Worm (Caenorhabditis elegans) whole organism, L3 larva: ENCODE data around the gene ptb-1.

Source experiments
- R02D3.7 ChIP-seq: fragments of 150-350 bp; optimal IDR thresholded peaks from 2 replicates; lab custom pipeline; 2014; ENCODE audit warnings: missing biosample characterization, missing genetic modification characterization
- ZK546.5 ChIP-seq: sonication (generic microtip); optimal IDR thresholded peaks from 2 replicates; lab custom pipeline; 2017; ENCODE audit warnings: missing biosample characterization, missing genetic modification characterization
- aly-2 ChIP-seq: fragments of 150-350 bp; optimal IDR thresholded peaks from 2 replicates; lab custom pipeline; 2014; ENCODE audit warnings: missing biosample characterization, missing genetic modification characterization
- ama-1 ChIP-seq: fragments of 150-350 bp; optimal IDR thresholded peaks from 2 replicates; lab custom pipeline; 2018
- ceh-16 ChIP-seq: sonication (generic microtip); optimal IDR thresholded peaks from 2 replicates; lab custom pipeline; 2017; ENCODE audit warnings: missing biosample characterization, missing genetic modification characterization
- ceh-28 ChIP-seq: fragments of 150-350 bp; optimal IDR thresholded peaks from 2 replicates; lab custom pipeline; 2014; ENCODE audit warnings: missing biosample characterization, missing genetic modification reagents, missing genetic modification characterization
- ceh-82 ChIP-seq: fragments of 150-350 bp; optimal IDR thresholded peaks from 2 replicates; lab custom pipeline; 2014; ENCODE audit warnings: missing biosample characterization, missing genetic modification characterization
- ceh-9 ChIP-seq: sonication (generic microtip); optimal IDR thresholded peaks from 2 replicates; lab custom pipeline; 2018; ENCODE audit warnings: missing biosample characterization, missing genetic modification characterization
- daf-12 ChIP-seq: fragments of 150-350 bp; optimal IDR thresholded peaks from 2 replicates; lab custom pipeline; 2014; ENCODE audit warnings: missing biosample characterization, missing genetic modification reagents, missing genetic modification characterization
- egl-27 ChIP-seq: sonication (generic microtip); optimal IDR thresholded peaks from 4 replicates; lab custom pipeline; 2017; ENCODE audit warnings: missing biosample characterization, missing genetic modification reagents, missing genetic modification characterization
- egl-5 ChIP-seq: fragments of 150-350 bp; optimal IDR thresholded peaks from 2 replicates; lab custom pipeline; 2017; ENCODE audit warnings: missing biosample characterization, missing genetic modification reagents, missing genetic modification characterization, inconsistent platforms
- elt-1 ChIP-seq: fragments of 150-350 bp; optimal IDR thresholded peaks from 2 replicates; lab custom pipeline; 2014; ENCODE audit warnings: missing biosample characterization, missing genetic modification characterization
- elt-2 ChIP-seq: sonication (generic microtip); optimal IDR thresholded peaks from 2 replicates; lab custom pipeline; 2016; ENCODE audit warnings: missing genetic modification reagents, mild to moderate bottlenecking, missing genetic modification characterization, missing compliant biosample characterization
- eor-1 ChIP-seq, 2 experiments: fragments of 150-350 bp; optimal IDR thresholded peaks; 2 replicates each; lab custom pipeline; 2014 to 2018; ENCODE audit warnings: missing biosample characterization in 2 of 2, missing genetic modification characterization in 2 of 2
- fkh-10 ChIP-seq: sonication (generic microtip); optimal IDR thresholded peaks from 2 replicates; lab custom pipeline; 2017; ENCODE audit warnings: missing biosample characterization, missing genetic modification reagents, missing genetic modification characterization
- fkh-2 ChIP-seq: fragments of 150-350 bp; optimal IDR thresholded peaks from 2 replicates; lab custom pipeline; 2014; ENCODE audit warnings: missing biosample characterization, missing genetic modification reagents, missing genetic modification characterization
- fos-1 ChIP-seq: fragments of 150-350 bp; optimal IDR thresholded peaks from 2 replicates; lab custom pipeline; 2014; ENCODE audit warnings: missing biosample characterization, missing genetic modification characterization
- hmg-11 ChIP-seq: sonication (generic microtip); optimal IDR thresholded peaks from 2 replicates; lab custom pipeline; 2016; ENCODE audit warnings: missing genetic modification characterization, missing compliant biosample characterization
- jun-1 ChIP-seq: fragments of 150-350 bp; optimal IDR thresholded peaks from 2 replicates; lab custom pipeline; 2014; ENCODE audit warnings: missing biosample characterization, missing genetic modification reagents, missing genetic modification characterization
- lin-15B ChIP-seq: fragments of 150-350 bp; optimal IDR thresholded peaks from 2 replicates; lab custom pipeline; 2014; ENCODE audit warnings: missing biosample characterization, missing genetic modification characterization
- lin-39 ChIP-seq: fragments of 150-350 bp; optimal IDR thresholded peaks from 2 replicates; lab custom pipeline; 2018; ENCODE audit warnings: missing biosample characterization, missing genetic modification reagents, missing genetic modification characterization
- lsy-12 ChIP-seq: sonication (generic microtip); optimal IDR thresholded peaks from 2 replicates; lab custom pipeline; 2016; ENCODE audit warnings: mild to moderate bottlenecking, missing genetic modification characterization, missing compliant biosample characterization
- mdl-1 ChIP-seq: fragments of 150-350 bp; optimal IDR thresholded peaks from 2 replicates; lab custom pipeline; 2014; ENCODE audit warnings: missing biosample characterization, missing genetic modification characterization
- mml-1 ChIP-seq: fragments of 150-350 bp; sonication (generic microtip); optimal IDR thresholded peaks from 3 replicates; lab custom pipeline; 2014; ENCODE audit warnings: missing biosample characterization, missing genetic modification characterization
- nfya-1 ChIP-seq: sonication (generic microtip); optimal IDR thresholded peaks from 2 replicates; lab custom pipeline; 2017; ENCODE audit warnings: missing genetic modification characterization, mild to moderate bottlenecking, missing compliant biosample characterization, antibody characterized with exemption, moderate library complexity; ENCODE audit not compliant: insufficient read depth
- nhr-11 ChIP-seq: fragments of 150-350 bp; optimal IDR thresholded peaks from 2 replicates; lab custom pipeline; 2014; ENCODE audit warnings: missing biosample characterization, missing genetic modification characterization
- nhr-12 ChIP-seq: fragments of 150-350 bp; optimal IDR thresholded peaks from 2 replicates; lab custom pipeline; 2014; ENCODE audit warnings: missing biosample characterization, missing genetic modification characterization
- nhr-23 ChIP-seq: fragments of 150-350 bp; optimal IDR thresholded peaks from 2 replicates; lab custom pipeline; 2014; ENCODE audit warnings: missing biosample characterization, missing genetic modification reagents, missing genetic modification characterization
- nhr-237 ChIP-seq: fragments of 150-350 bp; optimal IDR thresholded peaks from 2 replicates; lab custom pipeline; 2014; ENCODE audit warnings: missing biosample characterization, missing genetic modification characterization
- nhr-25 ChIP-seq: sonication (generic microtip); optimal IDR thresholded peaks from 2 replicates; lab custom pipeline; 2017; ENCODE audit warnings: missing biosample characterization, missing genetic modification characterization
- nhr-28 ChIP-seq: fragments of 150-350 bp; optimal IDR thresholded peaks from 2 replicates; lab custom pipeline; 2014; ENCODE audit warnings: missing biosample characterization, missing genetic modification characterization
- nhr-43 ChIP-seq: sonication (generic microtip); optimal IDR thresholded peaks from 2 replicates; lab custom pipeline; 2016; ENCODE audit warnings: mild to moderate bottlenecking, missing genetic modification characterization, missing compliant biosample characterization; ENCODE audit not compliant: poor library complexity, severe bottlenecking
- nhr-67 ChIP-seq: fragments of 150-350 bp; optimal IDR thresholded peaks from 2 replicates; lab custom pipeline; 2014; ENCODE audit warnings: missing biosample characterization, missing genetic modification characterization
- nhr-76 ChIP-seq: fragments of 150-350 bp; sonication (generic microtip); optimal IDR thresholded peaks from 5 replicates; lab custom pipeline; 2014; ENCODE audit warnings: missing biosample characterization, missing genetic modification characterization
- nhr-77 ChIP-seq: fragments of 150-350 bp; optimal IDR thresholded peaks from 2 replicates; lab custom pipeline; 2014; ENCODE audit warnings: missing biosample characterization, missing genetic modification characterization
- pha-4 ChIP-seq: fragments of 150-350 bp; optimal IDR thresholded peaks from 2 replicates; lab custom pipeline; 2014; ENCODE audit warnings: missing biosample characterization, missing genetic modification reagents, missing genetic modification characterization
- pqm-1 ChIP-seq: fragments of 150-350 bp; optimal IDR thresholded peaks from 2 replicates; lab custom pipeline; 2017; ENCODE audit warnings: missing biosample characterization, missing genetic modification characterization, inconsistent platforms
- sea-2 ChIP-seq: fragments of 150-350 bp; sonication (generic microtip); optimal IDR thresholded peaks from 4 replicates; lab custom pipeline; 2014; ENCODE audit warnings: missing biosample characterization, missing genetic modification reagents, missing genetic modification characterization
- skn-1 ChIP-seq: fragments of 150-350 bp; optimal IDR thresholded peaks from 2 replicates; lab custom pipeline; 2014; ENCODE audit warnings: missing biosample characterization, missing genetic modification characterization
- snpc-4 ChIP-seq: fragments of 150-350 bp; optimal IDR thresholded peaks from 2 replicates; lab custom pipeline; 2014; ENCODE audit warnings: missing biosample characterization, missing genetic modification characterization
- tbx-2 ChIP-seq: sonication (generic microtip); optimal IDR thresholded peaks from 2 replicates; lab custom pipeline; 2016; ENCODE audit warnings: mild to moderate bottlenecking, missing genetic modification characterization, missing compliant biosample characterization
- unc-39 ChIP-seq: sonication (generic microtip); optimal IDR thresholded peaks from 4 replicates; lab custom pipeline; 2017; ENCODE audit warnings: missing biosample characterization, missing genetic modification characterization
- unc-62 ChIP-seq: fragments of 150-350 bp; sonication (generic microtip); optimal IDR thresholded peaks from 4 replicates; lab custom pipeline; 2014; ENCODE audit warnings: missing biosample characterization, missing genetic modification reagents, missing genetic modification characterization
- zag-1 ChIP-seq: fragments of 150-350 bp; optimal IDR thresholded peaks from 2 replicates; lab custom pipeline; 2014; ENCODE audit warnings: missing biosample characterization, missing genetic modification characterization
- ztf-11 ChIP-seq: fragments of 150-350 bp; optimal IDR thresholded peaks from 2 replicates; lab custom pipeline; 2014; ENCODE audit warnings: missing biosample characterization, missing genetic modification characterization
- ztf-4 ChIP-seq: fragments of 150-350 bp; optimal IDR thresholded peaks from 2 replicates; lab custom pipeline; 2014; ENCODE audit warnings: missing biosample characterization, missing genetic modification characterization

Gene ptb-1

DNA sequence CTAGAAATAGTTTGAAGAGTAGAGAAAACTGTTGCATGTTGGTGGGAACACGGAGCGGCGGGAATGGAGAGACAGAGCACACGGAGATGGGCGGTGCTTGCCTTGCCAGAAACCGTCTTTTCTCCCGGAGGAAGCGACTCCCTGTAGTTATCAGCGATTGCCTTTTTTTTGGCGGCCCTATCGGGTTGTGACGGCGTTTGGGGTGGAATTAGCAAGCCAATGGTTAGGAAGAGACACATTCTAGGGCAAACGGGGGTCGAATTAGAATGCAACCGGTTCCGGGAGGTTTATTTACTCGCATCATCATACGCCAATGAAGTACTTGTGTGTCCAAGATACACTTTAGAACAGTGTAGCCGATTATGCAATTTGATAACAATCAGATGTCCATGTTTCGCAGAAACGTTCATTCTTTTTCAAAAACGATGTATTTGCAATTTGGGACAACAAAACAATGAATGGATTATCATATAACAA is 17.7 kb upstream of the ptb-1 start, which contains the start of gene lact-3:
lact-3 (minus strand) TSS at position 51 of the 477 bp plus-strand sequence.
- no peak for TF ChIP-seq ceh-16 (tag; lab: Kevin White, UChicago)
- no peak for TF ChIP-seq ceh-28 (tag; lab: Kevin White, UChicago)
- TF ChIP-seq daf-12 = no peak
- TF ChIP-seq nhr-237 = no peak
- peak; percentile 25 for TF ChIP-seq jun-1
- peak; percentile 69 for TF ChIP-seq nhr-23 (tag; lab: Kevin White, UChicago)
- peak; percentile 70 for TF ChIP-seq elt-2
- no peak for TF ChIP-seq egl-5 (tag; lab: Kevin White, UChicago)
- no peak for TF ChIP-seq ztf-4 (tag; lab: Kevin White, UChicago)
- TF ChIP-seq fos-1 (tag; lab: Kevin White, UChicago) = no peak
- TF ChIP-seq mml-1 (tag; lab: Kevin White, UChicago) = no peak
- TF ChIP-seq nhr-11 (tag; lab: Kevin White, UChicago) = no peak
- no peak for TF ChIP-seq fkh-10 (GFP tag; lab: Kevin White, UChicago)
- TF ChIP-seq nhr-43 (tag; lab: Kevin White, UChicago) = no peak
- TF ChIP-seq ama-1 = peak; percentile 48
- no peak for TF ChIP-seq nhr-67 (tag; lab: Kevin White, UChicago)
- TF ChIP-seq lsy-12 (tag; lab: Kevin White, UChicago) = no peak
- TF ChIP-seq nhr-28 (tag; lab: Kevin White, UChicago) = no peak
- TF ChIP-seq elt-1 (tag; lab: Kevin White, UChicago) = no peak
- no peak for TF ChIP-seq ztf-11
- peak; percentile 42 for TF ChIP-seq nhr-25 (tag; lab: Kevin White, UChicago)
- no peak for TF ChIP-seq unc-39 (tag; lab: Kevin White, UChicago)
- no peak for TF ChIP-seq lin-15B (tag; lab: Kevin White, UChicago)
- TF ChIP-seq eor-1 (tag; optimal IDR thresholded peaks at IDR 0.05; lab: Kevin White, UChicago) = no peak
- TF ChIP-seq nhr-77 (tag; lab: Kevin White, UChicago) = no peak
- no peak for TF ChIP-seq ZK546.5 (tag; lab: Kevin White, UChicago)
- peak; percentile 29 for TF ChIP-seq aly-2 (tag; lab: Kevin White, UChicago)
- TF ChIP-seq mdl-1 (tag; lab: Kevin White, UChicago) = no peak
- no peak for TF ChIP-seq lin-39 (tag; lab: Kevin White, UChicago)

DNA sequence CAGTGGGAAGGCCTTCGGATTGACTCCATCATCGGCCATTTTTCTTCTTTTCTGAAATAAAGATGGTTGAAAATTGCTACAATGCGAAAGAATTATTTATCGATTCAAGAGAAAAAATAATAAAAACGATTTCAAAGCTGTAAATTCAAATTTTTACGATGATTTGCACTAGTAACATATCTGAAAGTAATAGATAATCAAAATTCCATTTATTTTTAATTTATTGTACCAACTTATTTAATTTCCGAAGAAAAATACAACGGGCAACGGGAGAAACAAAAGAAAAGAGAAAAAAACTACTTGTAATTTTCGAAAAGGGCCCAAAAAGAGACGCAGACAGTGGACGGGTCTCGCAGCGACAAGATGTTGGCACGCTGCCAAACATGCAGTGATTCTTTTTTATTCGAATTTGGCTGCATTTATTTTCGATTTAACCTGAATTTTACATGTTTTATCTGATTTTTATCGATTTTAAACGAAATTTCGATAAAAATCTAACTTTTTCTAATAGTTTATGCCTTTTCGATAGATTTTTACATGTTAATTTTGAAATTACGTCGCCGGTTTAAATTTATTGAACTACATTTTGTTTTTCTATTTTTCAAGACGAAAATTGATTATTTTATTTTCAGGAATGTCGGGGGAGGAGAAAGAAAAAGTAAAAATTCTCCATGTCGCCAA is 16.7 kb upstream of the ptb-1 start, which contains the start of the genes snu-13 and rsp-7:
snu-13 (minus strand) TSS at position 51 of the 681 bp plus-strand sequence.
rsp-7 (plus strand) TSS at position 631 of the 681 bp plus-strand sequence.
- TF ChIP-seq ama-1 = no peak
- TF ChIP-seq fos-1 (tag; lab: Kevin White, UChicago) = no peak
- TF ChIP-seq nhr-28 (tag; lab: Kevin White, UChicago) = no peak
- no peak for TF ChIP-seq mdl-1 (tag; lab: Kevin White, UChicago)
- peak; percentile 48 for TF ChIP-seq elt-2
- no peak for TF ChIP-seq daf-12
- TF ChIP-seq aly-2 (tag; lab: Kevin White, UChicago) = no peak
- no peak for TF ChIP-seq eor-1 (tag; optimal IDR thresholded peaks at IDR 0.05; lab: Kevin White, UChicago)
- TF ChIP-seq ceh-82 (tag; lab: Kevin White, UChicago) = no peak
- peak; percentile 48 for TF ChIP-seq pqm-1
- TF ChIP-seq egl-5 (tag; lab: Kevin White, UChicago) = peak; percentile 70
- TF ChIP-seq R02D3.7 (tag; lab: Kevin White, UChicago) = peak; percentile 17
- TF ChIP-seq nhr-76 (tag; lab: Kevin White, UChicago) = no peak
- peak; percentile 86 for TF ChIP-seq pha-4
- no peak for TF ChIP-seq unc-39 (tag; lab: Kevin White, UChicago)
- no peak for TF ChIP-seq ztf-11
- peak; percentile 74 for TF ChIP-seq skn-1 (tag; lab: Kevin White, UChicago)
- peak; percentile 63 for TF ChIP-seq hmg-11 (tag; lab: Kevin White, UChicago)
- peak; percentile 84 for TF ChIP-seq nhr-25 (tag; lab: Kevin White, UChicago)
- TF ChIP-seq tbx-2 = no peak
- TF ChIP-seq nhr-23 (tag; lab: Kevin White, UChicago) = peak; percentile 87
- TF ChIP-seq egl-27 (tag; lab: Kevin White, UChicago) = no peak
- no peak for TF ChIP-seq jun-1
- TF ChIP-seq lin-15B (tag; lab: Kevin White, UChicago) = peak; percentile 89
- TF ChIP-seq nhr-12 (tag; lab: Kevin White, UChicago) = no peak
- no peak for TF ChIP-seq nhr-11 (tag; lab: Kevin White, UChicago)
- no peak for TF ChIP-seq unc-62 (GFP tag; lab: Kevin White, UChicago)
- TF ChIP-seq zag-1 (tag; lab: Kevin White, UChicago) = no peak
- TF ChIP-seq sea-2 (GFP tag; lab: Kevin White, UChicago) = no peak
- no peak for TF ChIP-seq nhr-43 (tag; lab: Kevin White, UChicago)
- no peak for TF ChIP-seq ztf-4 (tag; lab: Kevin White, UChicago)
- no peak for TF ChIP-seq nhr-77 (tag; lab: Kevin White, UChicago)
- no peak for TF ChIP-seq nhr-67 (tag; lab: Kevin White, UChicago)
- no peak for TF ChIP-seq fkh-2 (tag; lab: Kevin White, UChicago)
- TF ChIP-seq lsy-12 (tag; lab: Kevin White, UChicago) = no peak
- TF ChIP-seq nhr-237 = no peak
- no peak for TF ChIP-seq ceh-28 (tag; lab: Kevin White, UChicago)
- TF ChIP-seq ceh-16 (tag; lab: Kevin White, UChicago) = no peak
- TF ChIP-seq snpc-4 (tag; lab: Kevin White, UChicago) = peak; percentile 79
- peak; percentile 88 for TF ChIP-seq nfya-1 (tag; lab: Kevin White, UChicago)
- no peak for TF ChIP-seq mml-1 (tag; lab: Kevin White, UChicago)
- TF ChIP-seq ceh-9 (tag; lab: Kevin White, UChicago) = no peak
- no peak for TF ChIP-seq ZK546.5 (tag; lab: Kevin White, UChicago)
- peak; percentile 39 for TF ChIP-seq lin-39 (tag; lab: Kevin White, UChicago)
- TF ChIP-seq elt-1 (tag; lab: Kevin White, UChicago) = no peak
